Worm (Caenorhabditis elegans) whole organism, L1 larva: ENCODE results near the gene pek-1.

Experiments used
- ets-5 ChIP-seq: fragments of 200-800 bp; sonication (Bioruptor generic); IDR thresholded peaks from 2 replicates; pipeline ENCODE4 v1.3.6; 2022; ENCODE audit warnings: missing genetic modification characterization, missing compliant biosample characterization
- mep-1 ChIP-seq: fragments of 150-350 bp; optimal IDR thresholded peaks from 2 replicates; lab custom pipeline; 2014; ENCODE audit warnings: missing biosample characterization, missing genetic modification characterization
- nhr-237 ChIP-seq: fragments of 150-350 bp; optimal IDR thresholded peaks from 2 replicates; lab custom pipeline; 2014; ENCODE audit warnings: missing biosample characterization, missing genetic modification characterization
- ztf-11 ChIP-seq, 2 experiments: sonication (generic microtip); optimal IDR thresholded peaks; 2 replicates each; lab custom pipeline; 2016 to 2017; ENCODE audit warnings: missing genetic modification characterization in 2 of 2, missing biosample characterization in 1 of 2, missing compliant biosample characterization in 1 of 2

DNA sequence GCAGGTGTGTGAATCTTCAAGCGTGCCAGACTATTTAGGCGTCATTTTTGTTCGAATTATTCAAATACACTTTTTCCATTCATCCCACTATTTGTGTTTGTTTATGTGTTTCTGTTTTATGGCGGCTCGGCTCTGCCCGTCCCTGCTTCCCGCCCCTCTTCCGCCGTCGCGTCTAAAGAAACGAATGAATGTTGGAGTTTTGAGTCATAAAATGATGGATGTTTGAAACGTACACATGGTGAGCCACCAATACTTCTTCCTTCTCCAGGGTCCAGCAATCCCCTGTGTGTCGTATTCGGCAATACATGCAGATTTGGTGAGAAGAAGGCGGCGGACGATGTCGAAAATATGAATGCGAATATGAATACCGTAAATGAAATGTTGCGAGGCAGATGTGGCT is 48.3 kb upstream of the pek-1 start:
- TF ChIP-seq nhr-237 (tag; lab: Kevin White, UChicago) (no peak), ets-5 (no peak), ztf-11 (tag; optimal IDR thresholded peaks at IDR 0.05; lab: Kevin White, UChicago) (no peak), mep-1 (no peak)
